Fruit fly (Drosophila melanogaster): ENCODE measurements around the gene shf.

- TF ChIP-seq CG17806 (tag; optimal IDR thresholded peaks at IDR 0.05): peak; percentile 37
- TF ChIP-seq rn (GFP tag; IDR thresholded peaks at IDR 0.05): no peak
- no peak for TF ChIP-seq CG13204 (GFP tag; optimal IDR thresholded peaks at IDR 0.05)
- TF ChIP-seq fd96Ca (GFP tag; IDR thresholded peaks at IDR 0.05): no peak
Measured at dm6 chrX:6746221-6746620, 33.2 kb downstream of the shf start.
